Worm (Caenorhabditis elegans) whole organism, L2 larva: ENCODE data around the gene mua-3.

Source experiments
- F13H6.1 ChIP-seq: sonication (generic microtip); optimal IDR thresholded peaks from 2 replicates; lab custom pipeline; 2016; ENCODE audit warnings: missing genetic modification characterization, missing compliant biosample characterization
- ceh-16 ChIP-seq: fragments of 150-350 bp; optimal IDR thresholded peaks from 2 replicates; lab custom pipeline; 2014; ENCODE audit warnings: missing biosample characterization, missing genetic modification characterization
- elt-3 ChIP-seq: sonication (generic microtip); optimal IDR thresholded peaks from 2 replicates; lab custom pipeline; 2017; ENCODE audit warnings: missing biosample characterization, missing genetic modification characterization
- mdl-1 ChIP-seq, 2 experiments: fragments of 150-350 bp in 1 of 2; sonication (generic microtip) in 1 of 2; optimal IDR thresholded peaks; 2 replicates each; lab custom pipeline; 2017; ENCODE audit warnings: missing biosample characterization in 2 of 2, missing genetic modification characterization in 2 of 2
- nhr-10 ChIP-seq: sonication (generic microtip); optimal IDR thresholded peaks from 2 replicates; lab custom pipeline; 2017; ENCODE audit warnings: missing biosample characterization, missing genetic modification characterization
- nhr-12 ChIP-seq: fragments of 150-350 bp; optimal IDR thresholded peaks from 2 replicates; lab custom pipeline; 2014; ENCODE audit warnings: missing biosample characterization, missing genetic modification characterization
- snpc-4 ChIP-seq: fragments of 150-350 bp; optimal IDR thresholded peaks from 2 replicates; lab custom pipeline; 2014; ENCODE audit warnings: missing biosample characterization, missing genetic modification characterization
- unc-39 ChIP-seq: fragments of 150-350 bp; optimal IDR thresholded peaks from 2 replicates; lab custom pipeline; 2014; ENCODE audit warnings: missing biosample characterization, missing genetic modification characterization
- unc-55 ChIP-seq: fragments of 150-350 bp; sonication (generic microtip); optimal IDR thresholded peaks from 3 replicates; lab custom pipeline; 2014; ENCODE audit warnings: missing biosample characterization, missing genetic modification reagents, missing genetic modification characterization
- unc-62 ChIP-seq: fragments of 150-350 bp; optimal IDR thresholded peaks from 2 replicates; lab custom pipeline; 2014; ENCODE audit warnings: missing biosample characterization, missing genetic modification reagents, missing genetic modification characterization
- ztf-11 ChIP-seq: sonication (generic microtip); optimal IDR thresholded peaks from 2 replicates; lab custom pipeline; 2017; ENCODE audit warnings: missing biosample characterization, missing genetic modification characterization

- no peak for TF ChIP-seq nhr-12 (tag; lab: Kevin White, UChicago)
- TF ChIP-seq nhr-10 (tag; lab: Kevin White, UChicago) = no peak
- TF ChIP-seq unc-39 (tag; lab: Kevin White, UChicago) = no peak
- no peak for TF ChIP-seq elt-3
- TF ChIP-seq mdl-1 (tag; optimal IDR thresholded peaks at IDR 0.05; lab: Kevin White, UChicago) = no peak
- TF ChIP-seq ztf-11 = no peak
- no peak for TF ChIP-seq unc-62
- TF ChIP-seq F13H6.1 (tag; lab: Kevin White, UChicago) = no peak
- no peak for TF ChIP-seq unc-55 (GFP tag; lab: Kevin White, UChicago)
- no peak for TF ChIP-seq ceh-16
- TF ChIP-seq snpc-4 = no peak
These were observed 18.1 kb downstream of the mua-3 start for ce11 chrIII:10178552-10178951.
